Worm (Caenorhabditis elegans) whole organism, early embryonic: ENCODE data around the gene F54B11.7.

Source experiments
- B0310.2 ChIP-seq: sonication (generic microtip); optimal IDR thresholded peaks from 2 replicates; lab custom pipeline; 2016; ENCODE audit warnings: mild to moderate bottlenecking, missing genetic modification characterization, missing compliant biosample characterization
- F13C5.2 ChIP-seq: sonication (generic microtip); optimal IDR thresholded peaks from 2 replicates; lab custom pipeline; 2017; ENCODE audit warnings: mild to moderate bottlenecking, missing genetic modification characterization, inconsistent platforms, missing compliant biosample characterization
- aly-1 ChIP-seq: sonication (generic microtip); optimal IDR thresholded peaks from 2 replicates; lab custom pipeline; 2016; ENCODE audit warnings: missing genetic modification characterization, missing compliant biosample characterization
- ama-1 ChIP-seq: fragments of 150-350 bp; optimal IDR thresholded peaks from 2 replicates; lab custom pipeline; 2014
- ceh-13 ChIP-seq: fragments of 200-800 bp; sonication (Bioruptor generic); optimal IDR thresholded peaks from 2 replicates; lab custom pipeline; 2018; ENCODE audit warnings: mild to moderate bottlenecking, missing genetic modification characterization, missing compliant biosample characterization
- ceh-36 ChIP-seq: sonication (generic microtip); optimal IDR thresholded peaks from 2 replicates; lab custom pipeline; 2016; ENCODE audit warnings: missing genetic modification characterization, inconsistent platforms, missing compliant biosample characterization
- ets-7 ChIP-seq: sonication (generic microtip); optimal IDR thresholded peaks from 2 replicates; lab custom pipeline; 2016; ENCODE audit warnings: missing genotype, missing genetic modification characterization, missing compliant biosample characterization
- flt-1 ChIP-seq: fragments of 200-800 bp; sonication (Bioruptor generic); IDR thresholded peaks from 2 replicates; pipeline ENCODE4 v1.3.6; 2022; ENCODE audit warnings: missing genetic modification characterization, missing compliant biosample characterization
- hmbx-1 ChIP-seq: sonication (generic microtip); optimal IDR thresholded peaks from 2 replicates; lab custom pipeline; 2016; ENCODE audit warnings: mild to moderate bottlenecking, missing genetic modification characterization, missing compliant biosample characterization
- hmg-4 ChIP-seq: fragments of 200-800 bp; sonication (Bioruptor generic); optimal IDR thresholded peaks from 2 replicates; lab custom pipeline; 2018; ENCODE audit warnings: mild to moderate bottlenecking, missing genetic modification characterization, missing compliant biosample characterization
- hnd-1 ChIP-seq: sonication (generic microtip); optimal IDR thresholded peaks from 2 replicates; lab custom pipeline; 2016; ENCODE audit warnings: missing genetic modification characterization, missing compliant biosample characterization
- pes-1 ChIP-seq: fragments of 200-800 bp; sonication (Bioruptor generic); IDR thresholded peaks from 2 replicates; pipeline ENCODE4 v1.3.6; 2022; ENCODE audit warnings: missing genetic modification reagents, missing genetic modification characterization, missing compliant biosample characterization
- scrt-1 ChIP-seq: fragments of 200-800 bp; sonication (Bioruptor generic); IDR thresholded peaks from 2 replicates; pipeline ENCODE4 v1.3.6; 2022; ENCODE audit warnings: missing genetic modification characterization, missing compliant biosample characterization
- sea-1 ChIP-seq: fragments of 200-800 bp; sonication (Bioruptor generic); conservative IDR thresholded peaks from 2 replicates; pipeline ENCODE4 v1.3.6; 2022; ENCODE audit warnings: missing genetic modification characterization, missing compliant biosample characterization
- tbx-11 ChIP-seq: fragments of 200-800 bp; sonication (Bioruptor generic); IDR thresholded peaks from 2 replicates; pipeline ENCODE4 v1.3.6; 2022; ENCODE audit warnings: missing genetic modification characterization, missing compliant biosample characterization
- tbx-37 ChIP-seq: fragments of 200-800 bp; sonication (Bioruptor generic); conservative IDR thresholded peaks from 2 replicates; pipeline ENCODE4 v1.3.6; 2022; ENCODE audit warnings: missing genetic modification reagents, missing genetic modification characterization, missing compliant biosample characterization
- tra-4 ChIP-seq: sonication (generic microtip); optimal IDR thresholded peaks from 2 replicates; lab custom pipeline; 2017; ENCODE audit warnings: missing genetic modification characterization, missing compliant biosample characterization

F54B11.7 gene

ce11 chrX:13569854-13570253, 30.4 kb upstream of the F54B11.7 start, which contains the start of gene R01E6.7:
R01E6.7 (minus strand) TSS chrX:13569954.
- TF ChIP-seq sea-1 (GFP tag; lab: Robert Waterston, UW) (no peak), ceh-36 (tag; lab: Kevin White, UChicago) (no peak), B0310.2 (tag; lab: Kevin White, UChicago) (no peak), flt-1 (GFP tag; lab: Robert Waterston, UW) (no peak), hmg-4 (no peak), ets-7 (no peak), tbx-37 (no peak), tra-4 (tag; lab: Kevin White, UChicago) (no peak), pes-1 (GFP tag; lab: Robert Waterston, UW) (no peak), hmbx-1 (no peak), hnd-1 (tag; lab: Kevin White, UChicago) (no peak), tbx-11 (GFP tag; lab: Robert Waterston, UW) (no peak), ceh-13 (no peak), scrt-1 (GFP tag; lab: Robert Waterston, UW) (no peak), aly-1 (tag; lab: Kevin White, UChicago) (no peak)

- peak; percentile 5 for TF ChIP-seq ceh-36 (tag; lab: Kevin White, UChicago)
- no peak for TF ChIP-seq sea-1 (GFP tag; lab: Robert Waterston, UW)
- no peak for TF ChIP-seq B0310.2 (tag; lab: Kevin White, UChicago)
- TF ChIP-seq aly-1 (tag; lab: Kevin White, UChicago) = no peak
- TF ChIP-seq tbx-11 (GFP tag; lab: Robert Waterston, UW) = no peak
- no peak for TF ChIP-seq ceh-13
These were observed 26.2 kb upstream of the F54B11.7 start for ce11 chrX:13574029-13574428.

DNA sequence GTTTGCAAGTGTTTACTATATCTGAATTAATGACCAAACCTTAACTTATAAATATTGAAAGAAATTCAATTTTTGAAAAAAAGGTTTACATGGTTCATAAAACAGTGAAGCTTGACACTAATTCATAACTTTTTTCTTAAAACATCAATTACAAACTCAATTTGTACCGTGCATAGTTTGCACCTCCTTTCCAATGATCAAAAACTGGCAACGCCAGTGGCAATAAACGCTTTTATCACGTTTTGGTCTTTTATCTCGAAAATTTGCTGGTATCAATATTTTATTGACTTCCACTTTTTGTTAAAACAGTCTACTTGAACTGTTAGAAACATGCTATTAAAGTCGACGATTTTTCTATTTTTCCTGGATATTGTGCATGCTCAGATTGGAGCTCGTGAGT, 21.8 kb upstream of the F54B11.7 start, which contains the start of gene F54B11.11:
F54B11.11 (plus strand) TSS at position 301 of the 400 bp plus-strand sequence.
- TF ChIP-seq flt-1 (GFP tag; lab: Robert Waterston, UW) (no peak), scrt-1 (GFP tag; lab: Robert Waterston, UW) (no peak), F13C5.2 (tag; lab: Kevin White, UChicago) (no peak), hmbx-1 (no peak), tbx-11 (GFP tag; lab: Robert Waterston, UW) (no peak), aly-1 (tag; lab: Kevin White, UChicago) (no peak), tra-4 (tag; lab: Kevin White, UChicago) (no peak), pes-1 (GFP tag; lab: Robert Waterston, UW) (no peak), sea-1 (GFP tag; lab: Robert Waterston, UW) (no peak), B0310.2 (tag; lab: Kevin White, UChicago) (no peak), hmg-4 (no peak), tbx-37 (no peak), hnd-1 (tag; lab: Kevin White, UChicago) (no peak), ets-7 (no peak), ama-1 (lab: Kevin White, UChicago) (no peak), ceh-36 (tag; lab: Kevin White, UChicago) (no peak), ceh-13 (no peak)

DNA sequence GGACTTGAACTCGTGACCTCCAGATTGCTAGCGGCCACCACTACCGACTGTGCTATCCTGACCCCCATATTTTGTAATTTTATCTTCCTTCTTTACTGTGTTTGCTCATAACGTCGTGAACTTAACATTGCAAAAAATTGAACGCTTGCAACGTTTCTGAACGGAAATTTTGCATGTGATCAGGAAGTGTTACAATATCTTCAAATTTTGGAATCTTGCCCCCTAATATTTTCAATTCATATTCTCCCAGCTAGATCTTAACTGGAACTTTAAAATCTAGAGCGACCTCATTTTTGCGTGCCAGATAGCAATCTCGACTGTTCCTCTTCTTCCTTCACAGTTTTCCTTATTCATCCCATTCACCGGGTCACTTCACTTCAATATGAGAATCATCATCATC, 18.4 kb upstream of the F54B11.7 start, which contains the start of gene F54B11.10:
F54B11.10 (plus strand) TSS at position 301 of the 400 bp plus-strand sequence.
- TF ChIP-seq hmg-4 (no peak), aly-1 (tag; lab: Kevin White, UChicago) (no peak), tra-4 (tag; lab: Kevin White, UChicago) (no peak), ceh-13 (no peak)

DNA sequence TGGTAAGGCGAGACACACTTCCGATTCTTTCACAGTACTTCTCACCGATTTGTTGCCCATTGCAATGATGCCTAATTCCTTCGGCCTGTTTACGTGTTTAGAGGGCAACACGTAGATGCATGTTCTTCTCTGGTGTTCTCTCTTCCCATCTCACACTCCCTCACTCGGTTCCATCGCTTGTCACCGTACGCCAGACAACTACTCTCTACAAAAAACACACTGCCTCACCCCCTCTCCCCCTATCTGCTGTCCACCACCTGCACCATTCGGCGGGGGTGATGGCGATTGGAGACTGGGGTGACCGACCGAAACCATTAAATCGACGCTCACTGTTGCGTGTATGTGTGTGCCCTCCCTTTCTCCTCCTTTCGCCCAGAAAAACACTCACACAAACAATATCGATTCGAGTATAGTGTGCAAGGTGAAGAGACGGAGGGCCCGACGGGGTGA, 16.3 kb upstream of the F54B11.7 start:
- TF ChIP-seq ets-7 (peak; percentile 18), sea-1 (GFP tag; lab: Robert Waterston, UW) (no peak), ama-1 (lab: Kevin White, UChicago) (no peak), tra-4 (tag; lab: Kevin White, UChicago) (no peak), tbx-37 (no peak), flt-1 (GFP tag; lab: Robert Waterston, UW) (no peak), hnd-1 (tag; lab: Kevin White, UChicago) (no peak), aly-1 (tag; lab: Kevin White, UChicago) (peak; percentile 61), pes-1 (GFP tag; lab: Robert Waterston, UW) (no peak), tbx-11 (GFP tag; lab: Robert Waterston, UW) (no peak), scrt-1 (GFP tag; lab: Robert Waterston, UW) (no peak), F13C5.2 (tag; lab: Kevin White, UChicago) (no peak), B0310.2 (tag; lab: Kevin White, UChicago) (no peak), hmg-4 (peak; percentile 74), hmbx-1 (no peak), ceh-36 (tag; lab: Kevin White, UChicago) (no peak), ceh-13 (no peak)

DNA sequence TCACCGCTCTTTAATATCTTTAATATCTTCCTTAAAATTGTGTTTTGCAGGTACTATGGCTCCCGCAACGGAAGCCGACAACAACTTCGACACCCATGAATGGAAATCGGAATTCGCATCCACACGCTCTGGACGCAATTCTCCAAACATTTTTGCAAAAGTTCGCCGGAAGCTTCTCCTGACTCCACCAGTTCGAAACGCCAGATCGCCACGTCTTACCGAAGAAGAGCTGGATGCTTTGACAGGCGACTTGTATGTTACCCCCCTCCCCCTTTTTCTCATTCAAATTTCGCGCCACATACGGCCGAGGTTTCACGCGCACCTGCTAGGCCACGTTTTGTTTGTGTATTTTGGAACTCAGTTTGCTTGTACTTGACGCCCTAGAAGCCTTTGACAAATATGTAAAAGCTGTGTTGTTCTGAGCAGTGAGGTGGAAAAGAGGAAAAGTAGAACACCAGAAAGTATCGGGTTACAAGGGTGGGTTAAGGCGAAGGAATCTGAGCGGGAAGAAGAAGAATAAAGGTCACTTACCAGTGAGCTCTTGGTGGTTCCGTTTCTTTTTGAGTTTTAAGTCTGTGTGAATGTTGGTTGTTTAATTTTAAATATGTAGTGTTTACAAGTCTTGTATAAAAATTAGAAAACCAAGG, 15.4 kb upstream of the F54B11.7 start, which contains the start of gene unc-84:
unc-84 (plus strand) TSS at position 51 of the 647 bp plus-strand sequence.
- no peak for TF ChIP-seq F13C5.2 (tag; lab: Kevin White, UChicago)
- TF ChIP-seq flt-1 (GFP tag; lab: Robert Waterston, UW) = no peak
- no peak for TF ChIP-seq tbx-37
- no peak for TF ChIP-seq ceh-36 (tag; lab: Kevin White, UChicago)
- TF ChIP-seq aly-1 (tag; lab: Kevin White, UChicago) = no peak
- TF ChIP-seq tbx-11 (GFP tag; lab: Robert Waterston, UW) = no peak
- TF ChIP-seq pes-1 (GFP tag; lab: Robert Waterston, UW) = peak; percentile 63; the same call in 1 of the 2 replicates
- peak; percentile 4 for TF ChIP-seq hmg-4
- TF ChIP-seq ama-1 (lab: Kevin White, UChicago) = no peak
- TF ChIP-seq hnd-1 (tag; lab: Kevin White, UChicago) = no peak
- no peak for TF ChIP-seq scrt-1 (GFP tag; lab: Robert Waterston, UW)
- TF ChIP-seq ets-7 = no peak
- TF ChIP-seq hmbx-1 = no peak
- no peak for TF ChIP-seq sea-1 (GFP tag; lab: Robert Waterston, UW)

ce11 chrX:13589735-13590134, 10.5 kb upstream of the F54B11.7 start, which contains the start of gene col-9:
col-9 (plus strand) TSS chrX:13590035.
- TF ChIP-seq ama-1 (lab: Kevin White, UChicago) (no peak), tra-4 (tag; lab: Kevin White, UChicago) (no peak), hnd-1 (tag; lab: Kevin White, UChicago) (no peak), flt-1 (GFP tag; lab: Robert Waterston, UW) (no peak), aly-1 (tag; lab: Kevin White, UChicago) (no peak), scrt-1 (GFP tag; lab: Robert Waterston, UW) (no peak), ceh-13 (no peak), F13C5.2 (tag; lab: Kevin White, UChicago) (no peak), hmbx-1 (no peak), sea-1 (GFP tag; lab: Robert Waterston, UW) (no peak), tbx-11 (GFP tag; lab: Robert Waterston, UW) (no peak), ets-7 (no peak), B0310.2 (tag; lab: Kevin White, UChicago) (no peak), tbx-37 (no peak), pes-1 (GFP tag; lab: Robert Waterston, UW) (no peak), ceh-36 (tag; lab: Kevin White, UChicago) (no peak), hmg-4 (no peak)
